Worm (Caenorhabditis elegans) whole organism, young adult: ENCODE data around the gene AC3.12.

Experiments
- F49E8.2 ChIP-seq: sonication (generic microtip); optimal IDR thresholded peaks from 3 replicates; lab custom pipeline; 2017; ENCODE audit warnings: missing genetic modification characterization, mild to moderate bottlenecking, missing compliant biosample characterization, antibody characterized with exemption, moderate library complexity; ENCODE audit not compliant: insufficient read depth
- Y53F4B.3 ChIP-seq: fragments of 200-800 bp; sonication (Bioruptor generic); IDR thresholded peaks from 2 replicates; pipeline ENCODE4 v1.3.6; 2022; ENCODE audit warnings: missing genetic modification reagents, missing genetic modification characterization, missing compliant biosample characterization
- akir-1 ChIP-seq: fragments of 200-800 bp; sonication (Bioruptor generic); optimal IDR thresholded peaks from 2 replicates; lab custom pipeline; 2018; ENCODE audit warnings: mild to moderate bottlenecking, missing genetic modification characterization, moderate library complexity, missing compliant biosample characterization
- let-607 ChIP-seq, 2 experiments: fragments of 200-800 bp in 1 of 2; sonication (Bioruptor generic) in 1 of 2; sonication (generic microtip) in 1 of 2; optimal IDR thresholded peaks; 2 replicates each; lab custom pipeline; 2016 to 2018; ENCODE audit warnings: mild to moderate bottlenecking in 2 of 2, missing compliant biosample characterization in 2 of 2, missing genetic modification characterization in 2 of 2, moderate library complexity in 2 of 2, missing genotype in 1 of 2
- madf-10 ChIP-seq: sonication (generic microtip); optimal IDR thresholded peaks from 2 replicates; lab custom pipeline; 2016; ENCODE audit warnings: mild to moderate bottlenecking, missing genetic modification characterization, missing compliant biosample characterization
- pha-4 ChIP-seq: fragments of 150-350 bp; sonication (generic microtip); optimal IDR thresholded peaks from 2 replicates; lab custom pipeline; 2014; ENCODE audit warnings: missing biosample characterization, missing genetic modification reagents, missing genetic modification characterization
- sea-2 ChIP-seq: fragments of 200-800 bp; sonication (Bioruptor generic); IDR thresholded peaks from 2 replicates; pipeline ENCODE4 v1.3.6; 2022; ENCODE audit warnings: missing genetic modification characterization, missing compliant biosample characterization
- snpc-4 ChIP-seq, 5 experiments: fragments of 150-350 bp in 1 of 5; sonication (generic microtip) in 4 of 5; optimal IDR thresholded peaks; 2 replicates each; lab custom pipeline; 2014 to 2018; ENCODE audit warnings: missing genetic modification characterization in 5 of 5, missing biosample characterization in 3 of 5, antibody characterized with exemption in 2 of 5, mild to moderate bottlenecking in 2 of 5, missing compliant biosample characterization in 2 of 5, missing genotype in 2 of 5, moderate library complexity in 2 of 5, missing genetic modification reagents in 1 of 5
- unc-62 ChIP-seq: fragments of 150-350 bp; optimal IDR thresholded peaks from 2 replicates; lab custom pipeline; 2014; ENCODE audit warnings: missing biosample characterization, missing genetic modification reagents, missing genetic modification characterization
- ztf-6 ChIP-seq: fragments of 200-800 bp; sonication (Bioruptor generic); IDR thresholded peaks from 2 replicates; pipeline ENCODE4 v1.3.6; 2022; ENCODE audit warnings: missing genetic modification reagents, missing genetic modification characterization, missing compliant biosample characterization

ce11 chrV:10342904-10343303 lies 36.3 kb downstream of the AC3.12 start, which contains the start of gene K07C5.3:
- TF ChIP-seq pha-4 (tag; lab: Kevin White, UChicago), result no peak
- TF ChIP-seq ztf-6 (GFP tag; lab: Robert Waterston, UW), result no peak
- no peak for TF ChIP-seq snpc-4 (GFP tag; optimal IDR thresholded peaks at IDR 0.05; lab: Kevin White, UChicago)
- no peak for TF ChIP-seq snpc-4 (tag; optimal IDR thresholded peaks at IDR 0.05; lab: Kevin White, UChicago)
- no peak for TF ChIP-seq akir-1 (GFP tag; lab: Kevin White, UChicago)
- no peak for TF ChIP-seq Y53F4B.3 (GFP tag; lab: Robert Waterston, UW)
- TF ChIP-seq madf-10, result no peak
- no peak for TF ChIP-seq F49E8.2 (tag; lab: Kevin White, UChicago)
- TF ChIP-seq unc-62, result no peak
- TF ChIP-seq let-607 (tag; optimal IDR thresholded peaks at IDR 0.05; lab: Kevin White, UChicago), result no peak
- TF ChIP-seq sea-2 (GFP tag; lab: Robert Waterston, UW), result no peak
